Fruit fly (Drosophila melanogaster): ENCODE results near the gene CG42376.

The CG42376 gene

DNA sequence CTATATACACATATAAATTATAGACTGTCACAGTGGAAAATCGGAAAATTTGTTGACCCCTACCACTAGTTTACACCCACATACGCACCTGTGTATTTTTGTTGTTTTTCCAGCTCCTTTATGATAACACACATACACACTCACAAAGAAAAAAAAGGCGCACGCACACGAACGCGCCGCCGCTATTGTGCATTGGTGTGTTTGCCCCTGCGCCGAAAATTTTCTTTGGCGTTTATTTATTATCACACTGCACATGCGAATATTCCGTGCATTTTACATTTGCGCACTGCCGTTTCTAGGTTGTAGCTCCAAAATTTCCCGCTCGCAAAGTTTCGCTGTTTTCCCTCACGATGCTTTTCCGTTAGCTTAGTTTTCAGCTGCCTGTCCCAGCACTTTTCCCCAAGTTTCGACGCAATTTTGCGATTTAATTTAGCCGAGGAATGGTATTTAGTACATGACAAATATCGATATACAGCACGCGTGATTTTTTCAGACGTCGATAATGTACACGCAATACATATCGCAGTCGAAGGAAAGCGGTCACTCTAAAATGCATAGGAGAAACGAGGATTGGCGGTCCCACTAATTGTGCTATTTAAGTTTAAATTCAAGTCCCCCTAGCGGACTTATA lies 24.5 kb downstream of the CG42376 start, which contains the start of the genes CG3777 and ewg (continued):
- no peak for TF ChIP-seq CG9932 (GFP tag; IDR thresholded peaks at IDR 0.05)
- no peak for TF ChIP-seq z (GFP tag; IDR thresholded peaks at IDR 0.05)
- no peak for TF ChIP-seq seq (GFP tag; IDR thresholded peaks at IDR 0.05)
- TF ChIP-seq B-H2 (GFP tag; optimal IDR thresholded peaks at IDR 0.05) = peak; percentile 25
- no peak for TF ChIP-seq mam (GFP tag; optimal IDR thresholded peaks at IDR 0.05)
- no peak for TF ChIP-seq CG16815 (GFP tag; optimal IDR thresholded peaks at IDR 0.05)
- TF ChIP-seq Mad (GFP tag; optimal IDR thresholded peaks at IDR 0.05) = no peak
- TF ChIP-seq CG14710 (tag; optimal IDR thresholded peaks at IDR 0.05) = peak; percentile 69
- TF ChIP-seq CG14014 (GFP tag; IDR thresholded peaks at IDR 0.05) = no peak
- TF ChIP-seq CG18476 (GFP tag; optimal IDR thresholded peaks at IDR 0.05) = no peak
- TF ChIP-seq ato (GFP tag; IDR thresholded peaks at IDR 0.05; ENCODE audit: partially characterized antibody) = peak; percentile 97
- no peak for TF ChIP-seq kni (GFP tag; optimal IDR thresholded peaks at IDR 0.05)
- TF ChIP-seq slbo (GFP tag; IDR thresholded peaks at IDR 0.05) = no peak
- TF ChIP-seq CG18599 (GFP tag; optimal IDR thresholded peaks at IDR 0.05) = no peak
- no peak for TF ChIP-seq psq (GFP tag; optimal IDR thresholded peaks at IDR 0.05)
- TF ChIP-seq CG15514 (GFP tag; optimal IDR thresholded peaks at IDR 0.05) = peak; percentile 58
- TF ChIP-seq Atf-2 (GFP tag; optimal IDR thresholded peaks at IDR 0.05) = no peak
- TF ChIP-seq CG8359 (GFP tag; optimal IDR thresholded peaks at IDR 0.05; ENCODE audit: borderline replicate concordance) = no peak
- TF ChIP-seq Dfd (GFP tag; optimal IDR thresholded peaks at IDR 0.05) = no peak
- no peak for TF ChIP-seq CG14441 (GFP tag; IDR thresholded peaks at IDR 0.05)
- TF ChIP-seq hb (GFP tag; IDR thresholded peaks at IDR 0.05; ENCODE audit: partially characterized antibody) = peak; percentile 96
- TF ChIP-seq org-1 (GFP tag; optimal IDR thresholded peaks at IDR 0.05) = no peak
- peak; percentile 99 for TF ChIP-seq stwl (tag; optimal IDR thresholded peaks at IDR 0.05)
- no peak for TF ChIP-seq gce (GFP tag; IDR thresholded peaks at IDR 0.05)
- no peak for TF ChIP-seq schlank (tag; optimal IDR thresholded peaks at IDR 0.05)
- no peak for TF ChIP-seq dmrt11E (tag; optimal IDR thresholded peaks at IDR 0.05)
- TF ChIP-seq D19B (GFP tag; optimal IDR thresholded peaks at IDR 0.05) = no peak
- no peak for TF ChIP-seq sima (GFP tag; optimal IDR thresholded peaks at IDR 0.05)
- peak; percentile 7 for TF ChIP-seq zfh2 (GFP tag; optimal IDR thresholded peaks at IDR 0.05)
- no peak for TF ChIP-seq dan (GFP tag; IDR thresholded peaks at IDR 0.05)
- peak; percentile 54 for TF ChIP-seq CG3995 (GFP tag; optimal IDR thresholded peaks at IDR 0.05)
- no peak for TF ChIP-seq CG8478 (optimal IDR thresholded peaks at IDR 0.05)
- TF ChIP-seq CG3065 (GFP tag; optimal IDR thresholded peaks at IDR 0.05) = no peak
- TF ChIP-seq CG13894 (tag; optimal IDR thresholded peaks at IDR 0.05) = peak; percentile 39
- TF ChIP-seq CG13296 (GFP tag; optimal IDR thresholded peaks at IDR 0.05) = no peak
- TF ChIP-seq CG13287 (GFP tag; IDR thresholded peaks at IDR 0.05; ENCODE audit: partially characterized antibody) = peak; percentile 97
- peak; percentile 96 for TF ChIP-seq sna (GFP tag; IDR thresholded peaks at IDR 0.05; ENCODE audit: partially characterized antibody)
- peak; percentile 99 for TF ChIP-seq Opbp (GFP tag; IDR thresholded peaks at IDR 0.05; ENCODE audit: partially characterized antibody)
- no peak for TF ChIP-seq CG18764 (GFP tag; optimal IDR thresholded peaks at IDR 0.05)
- TF ChIP-seq sug (tag; optimal IDR thresholded peaks at IDR 0.05) = peak; percentile 21
- TF ChIP-seq CG10462 (GFP tag; optimal IDR thresholded peaks at IDR 0.05) = no peak
- TF ChIP-seq h (optimal IDR thresholded peaks at IDR 0.05) = no peak
- TF ChIP-seq CG11504 (tag; optimal IDR thresholded peaks at IDR 0.05) = peak; percentile 27
- no peak for TF ChIP-seq btn (GFP tag; optimal IDR thresholded peaks at IDR 0.05)
- no peak for TF ChIP-seq PHDP (tag; optimal IDR thresholded peaks at IDR 0.05)
- peak; percentile 99 for TF ChIP-seq amos (GFP tag; IDR thresholded peaks at IDR 0.05; ENCODE audit: partially characterized antibody)
- no peak for TF ChIP-seq ash1 (GFP tag; optimal IDR thresholded peaks at IDR 0.05)
- no peak for TF ChIP-seq ftz-f1 (GFP tag; optimal IDR thresholded peaks at IDR 0.05)
- TF ChIP-seq nerfin-2 (GFP tag; IDR thresholded peaks at IDR 0.05; ENCODE audit: partially characterized antibody) = peak; percentile 93
- TF ChIP-seq prd (optimal IDR thresholded peaks at IDR 0.05) = no peak
- TF ChIP-seq prd (GFP tag; IDR thresholded peaks at IDR 0.05) = no peak

Measured in whole organism, embryonic.